Fruit fly (Drosophila melanogaster) whole organism, prepupa: ENCODE measurements around the gene Cad88C.

Source experiments
- Blimp-1 ChIP-seq: fragments of 200-800 bp; sonication (Bioruptor generic); optimal IDR thresholded peaks from 3 replicates; lab custom pipeline; 2017; ENCODE audit warnings: missing biosample characterization, missing genetic modification characterization, mild to moderate bottlenecking, moderate library complexity, missing genetic modification reagents
- CG10669 ChIP-seq: fragments of 200-800 bp; sonication (Bioruptor generic); optimal IDR thresholded peaks from 3 replicates; lab custom pipeline; 2018; ENCODE audit warnings: missing biosample characterization, mild to moderate bottlenecking, missing genetic modification characterization, moderate library complexity
- CG11294 ChIP-seq: fragments of 200-800 bp; sonication (Bioruptor generic); IDR thresholded peaks from 2 replicates; pipeline ENCODE4 v1.3.6; 2022; ENCODE audit warnings: missing biosample characterization, missing genetic modification characterization
- CG11762 ChIP-seq: fragments of 200-800 bp; sonication (Bioruptor generic); optimal IDR thresholded peaks from 3 replicates; lab custom pipeline; 2016; ENCODE audit warnings: missing biosample characterization, missing genetic modification characterization; ENCODE audit not compliant: insufficient read depth
- CG15336 ChIP-seq: fragments of 200-800 bp; sonication (Bioruptor generic); IDR thresholded peaks from 2 replicates; pipeline ENCODE4 v1.3.6; 2022; ENCODE audit warnings: missing biosample characterization, missing genetic modification characterization
- CG16779 ChIP-seq: fragments of 200-800 bp; sonication (Bioruptor generic); optimal IDR thresholded peaks from 3 replicates; lab custom pipeline; 2017; ENCODE audit warnings: missing biosample characterization, mild to moderate bottlenecking, missing genetic modification characterization
- CG3032 ChIP-seq: fragments of 200-800 bp; optimal IDR thresholded peaks from 2 replicates; lab custom pipeline; 2019; ENCODE audit warnings: missing biosample characterization, mild to moderate bottlenecking, missing genetic modification characterization, moderate library complexity
- CG31627 ChIP-seq: fragments of 200-800 bp; sonication (Bioruptor generic); optimal IDR thresholded peaks from 3 replicates; lab custom pipeline; 2016; ENCODE audit warnings: missing biosample characterization, missing genetic modification characterization
- CG32006 ChIP-seq: fragments of 200-800 bp; sonication (Bioruptor generic); optimal IDR thresholded peaks from 3 replicates; lab custom pipeline; 2017; ENCODE audit warnings: missing biosample characterization, mild to moderate bottlenecking, missing genetic modification characterization
- CG34406 ChIP-seq: fragments of 200-800 bp; sonication (Bioruptor generic); optimal IDR thresholded peaks from 3 replicates; lab custom pipeline; 2016; ENCODE audit warnings: missing biosample characterization, missing genetic modification characterization
- CG3919 ChIP-seq: fragments of 200-800 bp; sonication (Bioruptor generic); optimal IDR thresholded peaks from 3 replicates; lab custom pipeline; 2016; ENCODE audit warnings: missing biosample characterization, missing genetic modification characterization
- CG4318 ChIP-seq: fragments of 200-800 bp; sonication (Bioruptor generic); optimal IDR thresholded peaks from 3 replicates; lab custom pipeline; 2017; ENCODE audit warnings: missing biosample characterization, mild to moderate bottlenecking, missing genetic modification characterization
- CG6163 ChIP-seq: fragments of 200-800 bp; sonication (Bioruptor generic); IDR thresholded peaks from 3 replicates; pipeline ENCODE4 v1.3.6; 2022; ENCODE audit warnings: missing biosample characterization, missing genetic modification characterization
- CG6808 ChIP-seq: fragments of 200-800 bp; sonication (Bioruptor generic); optimal IDR thresholded peaks from 3 replicates; lab custom pipeline; 2017; ENCODE audit warnings: missing biosample characterization, missing genetic modification characterization, mild to moderate bottlenecking, moderate library complexity, missing genetic modification reagents
- CG6854 ChIP-seq: fragments of 200-800 bp; sonication (Bioruptor generic); optimal IDR thresholded peaks from 2 replicates; lab custom pipeline; 2017; ENCODE audit warnings: missing biosample characterization, mild to moderate bottlenecking, missing genetic modification characterization
- CG7368 ChIP-seq: fragments of 200-800 bp; sonication (Bioruptor generic); optimal IDR thresholded peaks from 3 replicates; lab custom pipeline; 2016; ENCODE audit warnings: missing biosample characterization, missing genetic modification characterization
- CG8319 ChIP-seq: fragments of 200-800 bp; sonication (Bioruptor generic); optimal IDR thresholded peaks from 3 replicates; lab custom pipeline; 2016; ENCODE audit warnings: missing biosample characterization, missing genetic modification characterization
- CG8632 ChIP-seq: fragments of 200-800 bp; sonication (Bioruptor generic); optimal IDR thresholded peaks from 3 replicates; lab custom pipeline; 2016; ENCODE audit warnings: missing biosample characterization, missing genetic modification characterization
- CG9139 ChIP-seq: fragments of 200-800 bp; sonication (Bioruptor generic); optimal IDR thresholded peaks from 3 replicates; lab custom pipeline; 2017; ENCODE audit warnings: missing biosample characterization, mild to moderate bottlenecking, missing genetic modification characterization
- Eip75B ChIP-seq: fragments of 200-800 bp; sonication (Bioruptor generic); optimal IDR thresholded peaks from 3 replicates; lab custom pipeline; 2016; ENCODE audit warnings: missing biosample characterization, missing genetic modification characterization
- Eip93F ChIP-seq: fragments of 200-800 bp; sonication (Bioruptor generic); optimal IDR thresholded peaks from 2 replicates; lab custom pipeline; 2016; ENCODE audit warnings: missing biosample characterization, mild to moderate bottlenecking, missing genetic modification characterization
- Ets96B ChIP-seq: fragments of 200-800 bp; optimal IDR thresholded peaks from 2 replicates; lab custom pipeline; 2019; ENCODE audit warnings: missing biosample characterization, mild to moderate bottlenecking, missing genetic modification characterization, moderate library complexity
- Gug ChIP-seq: fragments of 200-800 bp; sonication (Bioruptor generic); IDR thresholded peaks from 2 replicates; pipeline ENCODE4 v1.3.6; 2022; ENCODE audit warnings: missing biosample characterization, missing genetic modification characterization
- Hr38 ChIP-seq: sonication (Bioruptor generic); optimal IDR thresholded peaks from 2 replicates; lab custom pipeline; 2016; ENCODE audit warnings: missing biosample characterization, missing genetic modification characterization
- Hr4 ChIP-seq: fragments of 200-800 bp; sonication (Bioruptor generic); optimal IDR thresholded peaks from 3 replicates; lab custom pipeline; 2016; ENCODE audit warnings: missing biosample characterization, missing genetic modification characterization
- Met ChIP-seq: fragments of 200-800 bp; sonication (Bioruptor generic); optimal IDR thresholded peaks from 3 replicates; lab custom pipeline; 2016; ENCODE audit warnings: missing biosample characterization, missing genetic modification characterization
- OdsH ChIP-seq: fragments of 200-800 bp; sonication (Bioruptor generic); optimal IDR thresholded peaks from 3 replicates; lab custom pipeline; 2016; ENCODE audit warnings: missing biosample characterization, missing genetic modification characterization
- Sox102F ChIP-seq: fragments of 200-800 bp; sonication (Bioruptor generic); optimal IDR thresholded peaks from 2 replicates; lab custom pipeline; 2016; ENCODE audit warnings: missing biosample characterization, mild to moderate bottlenecking, missing genetic modification characterization
- Sox14 ChIP-seq: fragments of 200-800 bp; sonication (Bioruptor generic); optimal IDR thresholded peaks from 3 replicates; lab custom pipeline; 2016; ENCODE audit warnings: missing biosample characterization, missing genetic modification characterization
- achi ChIP-seq: fragments of 200-800 bp; sonication (Bioruptor generic); optimal IDR thresholded peaks from 3 replicates; lab custom pipeline; 2016; ENCODE audit warnings: missing biosample characterization, missing genetic modification characterization
- acj6 ChIP-seq: fragments of 200-800 bp; sonication (Bioruptor generic); optimal IDR thresholded peaks from 3 replicates; lab custom pipeline; 2016; ENCODE audit warnings: missing biosample characterization, missing genetic modification characterization
- cyc ChIP-seq: fragments of 200-800 bp; sonication (Bioruptor generic); optimal IDR thresholded peaks from 3 replicates; lab custom pipeline; 2016; ENCODE audit warnings: missing biosample characterization, missing genetic modification characterization
- dac ChIP-seq: fragments of 200-800 bp; sonication (Bioruptor generic); optimal IDR thresholded peaks from 2 replicates; lab custom pipeline; 2017; ENCODE audit warnings: missing biosample characterization, mild to moderate bottlenecking, missing genetic modification characterization
- dsx ChIP-seq: fragments of 200-800 bp; optimal IDR thresholded peaks from 3 replicates; lab custom pipeline; 2019; ENCODE audit warnings: missing biosample characterization, mild to moderate bottlenecking, missing genetic modification characterization, moderate library complexity; ENCODE audit not compliant: poor library complexity, severe bottlenecking
- eg ChIP-seq: fragments of 200-800 bp; sonication (Bioruptor generic); IDR thresholded peaks from 3 replicates; pipeline ENCODE4 v1.3.6; 2022; ENCODE audit warnings: missing biosample characterization, missing genetic modification characterization
- esn ChIP-seq: fragments of 200-800 bp; sonication (Bioruptor generic); optimal IDR thresholded peaks from 2 replicates; lab custom pipeline; 2016; ENCODE audit warnings: missing biosample characterization, mild to moderate bottlenecking, missing genetic modification characterization, moderate library complexity
- fd59A ChIP-seq: fragments of 200-800 bp; sonication (Bioruptor generic); optimal IDR thresholded peaks from 2 replicates; lab custom pipeline; 2017; ENCODE audit warnings: missing biosample characterization, mild to moderate bottlenecking, missing genetic modification characterization, missing genetic modification reagents
- fd85E ChIP-seq: fragments of 200-800 bp; sonication (Bioruptor generic); optimal IDR thresholded peaks from 3 replicates; lab custom pipeline; 2016; ENCODE audit warnings: missing biosample characterization, missing genetic modification characterization
- fkh ChIP-seq: fragments of 200-800 bp; sonication (Bioruptor generic); optimal IDR thresholded peaks from 3 replicates; lab custom pipeline; 2017; ENCODE audit warnings: missing biosample characterization, mild to moderate bottlenecking, missing genetic modification characterization, moderate library complexity
- net ChIP-seq: fragments of 200-800 bp; sonication (Bioruptor generic); optimal IDR thresholded peaks from 3 replicates; lab custom pipeline; 2016; ENCODE audit warnings: missing biosample characterization, missing genetic modification characterization
- pdm3 ChIP-seq: fragments of 200-800 bp; sonication (Bioruptor generic); optimal IDR thresholded peaks from 3 replicates; lab custom pipeline; 2016; ENCODE audit warnings: missing biosample characterization, missing genetic modification characterization
- salr ChIP-seq, 2 experiments: fragments of 200-800 bp; sonication (Bioruptor generic); optimal IDR thresholded peaks; 3 replicates each; lab custom pipeline; 2016 to 2018; ENCODE audit warnings: missing biosample characterization in 2 of 2, missing genetic modification characterization in 2 of 2, mild to moderate bottlenecking in 1 of 2
- spab ChIP-seq: fragments of 200-800 bp; sonication (Bioruptor generic); optimal IDR thresholded peaks from 2 replicates; lab custom pipeline; 2017; ENCODE audit warnings: missing biosample characterization, mild to moderate bottlenecking, missing genetic modification characterization, missing genetic modification reagents
- ss ChIP-seq, 2 experiments: fragments of 200-800 bp; sonication (Bioruptor generic); optimal IDR thresholded peaks; 2 replicates in 1 of 2; 3 replicates in 1 of 2; lab custom pipeline; 2017 to 2018; ENCODE audit warnings: mild to moderate bottlenecking in 2 of 2, missing biosample characterization in 2 of 2, missing genetic modification characterization in 2 of 2, moderate library complexity in 1 of 2
- svp ChIP-seq: fragments of 200-800 bp; sonication (Bioruptor generic); peaks from one replicate; lab custom pipeline; 2016; ENCODE audit warnings: missing biosample characterization, missing genetic modification characterization
- topi ChIP-seq: fragments of 200-800 bp; sonication (Bioruptor generic); optimal IDR thresholded peaks from 3 replicates; lab custom pipeline; 2016; ENCODE audit warnings: missing biosample characterization, missing genetic modification characterization
- vri ChIP-seq: fragments of 200-800 bp; sonication (Bioruptor generic); optimal IDR thresholded peaks from 3 replicates; lab custom pipeline; 2016; ENCODE audit warnings: missing biosample characterization, mild to moderate bottlenecking, missing genetic modification characterization

Gene Cad88C

DNA sequence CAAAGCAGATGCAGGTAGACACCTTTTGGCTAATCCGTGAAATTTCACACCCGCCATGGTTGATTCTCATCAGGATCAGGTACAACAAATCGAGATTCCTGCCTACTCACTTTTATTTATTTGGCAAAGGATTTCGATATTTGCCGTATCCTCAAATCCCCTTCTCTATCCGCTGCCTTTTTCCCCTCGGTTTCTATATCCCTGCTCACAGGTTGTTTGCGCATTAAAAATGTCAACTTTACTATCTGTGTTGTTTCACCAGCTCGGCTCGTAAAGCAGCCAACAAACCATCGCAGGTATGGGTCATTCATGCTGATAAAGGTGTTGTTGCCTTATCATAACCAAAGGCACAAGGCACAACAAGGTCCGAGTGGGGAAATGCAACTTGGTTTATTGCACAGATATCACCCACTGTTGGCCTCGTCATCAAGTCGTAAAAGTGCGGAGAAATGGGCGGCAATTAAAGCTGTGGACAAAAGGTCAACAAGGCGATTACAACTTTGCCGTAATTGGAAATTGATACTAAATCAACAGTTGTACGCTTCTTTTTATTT, 49.9 kb downstream of the Cad88C start (continued):
- TF ChIP-seq vri (GFP tag; lab: Kevin White, UChicago) (peak; percentile 63), pdm3 (peak; percentile 33), CG3919 (GFP tag; lab: Kevin White, UChicago) (peak; percentile 46), Hr4 (GFP tag; lab: Kevin White, UChicago) (no peak), dsx (GFP tag; lab: Kevin White, UChicago) (no peak), cyc (GFP tag; lab: Kevin White, UChicago) (no peak), CG6808 (GFP tag; lab: Kevin White, UChicago) (no peak), Met (GFP tag; lab: Kevin White, UChicago) (peak; percentile 18), svp (GFP tag; lab: Kevin White, UChicago) (peak; percentile 94), Sox102F (peak; percentile 53), esn (GFP tag; lab: Kevin White, UChicago) (peak; percentile 12), CG31627 (GFP tag; lab: Kevin White, UChicago) (no peak), CG7368 (GFP tag; lab: Kevin White, UChicago) (no peak), CG11762 (no peak), achi (GFP tag; lab: Kevin White, UChicago) (peak; percentile 38), Eip93F (GFP tag; lab: Kevin White, UChicago) (peak; percentile 10), CG8632 (GFP tag; lab: Kevin White, UChicago) (peak; percentile 38), Eip75B (GFP tag; lab: Kevin White, UChicago) (peak; percentile 30), CG32006 (GFP tag; lab: Kevin White, UChicago) (peak; percentile 5), Blimp-1 (GFP tag; lab: Kevin White, UChicago) (peak; percentile 32), Ets96B (tag; lab: Kevin White, UChicago) (no peak), dac (GFP tag; lab: Kevin White, UChicago) (no peak)

dm6 chr3R:14683928-14684327, 53.6 kb downstream of the Cad88C start:
- peak; percentile 38 for TF ChIP-seq CG8632 (GFP tag; lab: Kevin White, UChicago)
- TF ChIP-seq acj6 (GFP tag; lab: Kevin White, UChicago): peak; percentile 48
- peak; percentile 63 for TF ChIP-seq OdsH
- peak; percentile 92 for TF ChIP-seq eg (GFP tag; lab: Robert Waterston, UW)
- TF ChIP-seq CG34406 (GFP tag; lab: Kevin White, UChicago): peak; percentile 34
- TF ChIP-seq Eip75B (GFP tag; lab: Kevin White, UChicago): peak; percentile 75
- peak in 1 of 2 experiments; percentile 61 for TF ChIP-seq salr (GFP tag; optimal IDR thresholded peaks at IDR 0.05; lab: Kevin White, UChicago)
- TF ChIP-seq CG3919 (GFP tag; lab: Kevin White, UChicago): peak; percentile 72
- peak; percentile 22 for TF ChIP-seq CG16779 (tag; lab: Kevin White, UChicago)
- no peak for TF ChIP-seq Hr38 (GFP tag; lab: Kevin White, UChicago)
- TF ChIP-seq Sox14 (GFP tag; lab: Kevin White, UChicago): peak; percentile 28
- TF ChIP-seq spab (GFP tag; lab: Kevin White, UChicago): no peak
- TF ChIP-seq CG9139: peak; percentile 38
- peak; percentile 71 for TF ChIP-seq pdm3
- peak; percentile 68 for TF ChIP-seq topi (GFP tag; lab: Kevin White, UChicago)
- TF ChIP-seq ss (GFP tag; optimal IDR thresholded peaks at IDR 0.05; lab: Kevin White, UChicago): peak in 1 of 2 experiments; percentile 78
- peak; percentile 56; the same call in 1 of the 2 replicates for TF ChIP-seq CG11294
- TF ChIP-seq fd85E (GFP tag; lab: Kevin White, UChicago): no peak
- TF ChIP-seq fkh (GFP tag; lab: Kevin White, UChicago): no peak
- peak; percentile 51 for TF ChIP-seq CG4318
- peak; percentile 43 for TF ChIP-seq Sox102F
- TF ChIP-seq Gug (GFP tag; lab: Robert Waterston, UW): peak; percentile 65
- no peak for TF ChIP-seq Blimp-1 (GFP tag; lab: Kevin White, UChicago)
- TF ChIP-seq Eip93F (GFP tag; lab: Kevin White, UChicago): no peak
- peak; percentile 88 for TF ChIP-seq CG6163 (GFP tag; lab: Robert Waterston, UW)
- TF ChIP-seq achi (GFP tag; lab: Kevin White, UChicago): peak; percentile 71
- TF ChIP-seq CG10669 (GFP tag; lab: Kevin White, UChicago): peak; percentile 34
- TF ChIP-seq fd59A: no peak
- TF ChIP-seq vri (GFP tag; lab: Kevin White, UChicago): no peak
- no peak for TF ChIP-seq CG8319 (GFP tag; lab: Kevin White, UChicago)
- peak; percentile 81 for TF ChIP-seq CG32006 (GFP tag; lab: Kevin White, UChicago)
- peak; percentile 93 for TF ChIP-seq CG15336 (GFP tag; lab: Robert Waterston, UW)
- TF ChIP-seq CG7368 (GFP tag; lab: Kevin White, UChicago): peak; percentile 14
- no peak for TF ChIP-seq CG6854 (GFP tag; lab: Kevin White, UChicago)
- peak; percentile 31 for TF ChIP-seq CG3032 (tag; lab: Kevin White, UChicago)
- TF ChIP-seq net (GFP tag; lab: Kevin White, UChicago): peak; percentile 76
- peak; percentile 79 for TF ChIP-seq Ets96B (tag; lab: Kevin White, UChicago)
- TF ChIP-seq svp (GFP tag; lab: Kevin White, UChicago): peak; percentile 88
